Worm (Caenorhabditis elegans) whole organism, young adult: ENCODE results near the gene T28A11.22.

Experiments used
- attf-5 ChIP-seq: fragments of 200-800 bp; sonication (Bioruptor generic); optimal IDR thresholded peaks from 2 replicates; lab custom pipeline; 2018; ENCODE audit warnings: mild to moderate bottlenecking, missing genetic modification characterization, missing compliant biosample characterization
- nfya-1 ChIP-seq: sonication (generic microtip); optimal IDR thresholded peaks from 2 replicates; lab custom pipeline; 2017; ENCODE audit warnings: antibody characterized with exemption, missing compliant biosample characterization, missing genetic modification characterization, borderline replicate concordance; ENCODE audit not compliant: insufficient read depth
- nhr-120 ChIP-seq: fragments of 200-800 bp; sonication (Bioruptor generic); IDR thresholded peaks from 2 replicates; pipeline ENCODE4 v1.3.6; 2022; ENCODE audit warnings: missing genetic modification characterization, missing compliant biosample characterization
- unc-62 ChIP-seq: fragments of 150-350 bp; optimal IDR thresholded peaks from 2 replicates; lab custom pipeline; 2014; ENCODE audit warnings: missing biosample characterization, missing genetic modification reagents, missing genetic modification characterization

DNA sequence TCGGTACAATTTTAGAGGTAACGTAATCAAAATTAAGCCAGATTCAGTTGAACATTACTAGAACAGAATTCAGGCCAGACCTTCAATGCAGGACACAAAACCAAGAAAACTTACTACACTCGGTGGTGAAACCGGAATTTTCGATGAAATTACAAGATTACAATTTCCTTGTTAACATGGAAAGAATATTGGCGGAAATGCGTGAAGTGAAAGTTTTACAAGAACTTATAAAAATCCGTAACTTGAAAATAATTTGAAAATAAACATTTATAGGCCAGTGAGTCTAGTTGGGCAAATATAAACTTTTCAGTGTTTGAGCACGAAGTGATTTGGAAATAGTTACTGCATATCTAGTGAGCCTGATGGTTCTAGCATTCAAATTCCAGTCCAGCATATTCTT lies 22.5 kb upstream of the T28A11.22 start, which contains the start of gene K08D9.6:
- TF ChIP-seq unc-62 (no peak), nfya-1 (tag; lab: Kevin White, UChicago) (no peak), nhr-120 (no peak), attf-5 (no peak)
